Worm (Caenorhabditis elegans): Measurements from ENCODE around the gene tag-115.

Gene tag-115

DNA sequence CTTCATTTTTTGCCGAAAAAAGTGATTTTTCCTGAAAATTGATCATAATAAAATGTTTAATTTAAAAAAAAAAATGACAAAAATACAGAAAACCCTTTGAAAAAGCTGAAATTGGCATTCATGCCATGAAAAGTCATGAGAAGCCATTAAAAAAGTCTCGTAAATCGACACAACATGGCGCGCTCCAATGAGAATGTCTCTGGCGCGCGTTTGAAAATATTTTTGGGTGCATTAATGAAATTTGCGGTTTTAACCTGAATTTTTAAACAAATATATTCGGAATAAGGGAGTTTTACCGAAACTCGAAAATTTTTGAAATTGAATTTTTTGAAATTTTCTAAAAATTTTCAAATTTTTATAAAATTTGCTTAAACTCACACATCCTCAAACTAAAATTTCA is 8.6 kb upstream of the tag-115 start:
- peak; percentile 59 for TF ChIP-seq lin-54 (GFP tag; optimal IDR thresholded peaks at IDR 0.05)
- TF ChIP-seq aptf-3 (GFP tag; IDR thresholded peaks at IDR 0.05) = no peak
- TF ChIP-seq efl-1 (GFP tag; optimal IDR thresholded peaks at IDR 0.05) = peak; percentile 24
- no peak for TF ChIP-seq akir-1 (GFP tag; optimal IDR thresholded peaks at IDR 0.05)

DNA sequence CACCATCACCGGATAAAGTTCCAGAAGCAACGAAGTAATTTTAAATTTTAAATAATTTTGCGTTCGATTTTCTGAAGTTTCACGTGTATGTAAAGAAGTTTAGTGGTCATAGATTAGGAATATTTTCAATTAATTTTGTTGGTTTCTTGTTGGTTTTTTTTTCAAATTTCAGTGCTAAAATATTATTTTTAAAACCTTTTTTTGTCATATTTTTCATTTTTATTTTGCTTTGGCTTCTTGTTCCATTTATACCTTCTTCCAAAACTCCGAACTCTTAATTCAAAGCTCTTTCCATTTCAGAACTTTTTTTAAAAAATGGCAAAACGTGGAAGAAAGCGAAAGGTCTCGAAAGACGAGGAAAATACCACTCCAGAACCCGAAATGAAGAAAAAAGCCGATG is 7.7 kb upstream of the tag-115 start, which contains the start of gene JC8.7:
JC8.7 (plus strand) TSS at position 301 of the 400 bp plus-strand sequence.
- TF ChIP-seq madf-3 (GFP tag; IDR thresholded peaks at IDR 0.05) (no peak), die-1 (tag; optimal IDR thresholded peaks at IDR 0.05) (no peak), ztf-22 (GFP tag; optimal IDR thresholded peaks at IDR 0.05) (no peak), nhr-90 (tag; optimal IDR thresholded peaks at IDR 0.05) (no peak)

DNA sequence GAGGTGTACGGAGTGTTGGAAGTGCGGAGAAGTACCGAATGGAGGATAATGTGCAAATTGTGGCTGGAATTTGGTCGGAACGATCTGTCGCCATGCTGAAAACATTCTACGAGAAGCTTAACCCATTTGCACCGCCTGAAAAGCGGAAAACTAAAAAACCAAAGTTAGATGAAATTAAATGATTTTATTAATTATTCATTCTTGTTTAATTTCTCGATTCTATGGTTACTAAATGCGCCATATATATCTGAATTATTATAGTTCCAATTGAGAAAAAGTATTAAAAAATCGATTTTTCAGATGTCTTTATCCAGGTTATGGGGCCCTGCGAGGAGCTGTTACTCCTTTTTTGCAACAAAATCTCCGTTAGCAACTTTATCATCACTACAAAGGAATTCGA is 4.8 kb upstream of the tag-115 start, which contains the start of gene cox-11:
cox-11 (plus strand) TSS at position 301 of the 400 bp plus-strand sequence.
- no peak for TF ChIP-seq unc-62 (GFP tag; optimal IDR thresholded peaks at IDR 0.05)
- TF ChIP-seq ekl-4 (GFP tag; IDR thresholded peaks at IDR 0.05) = no peak
- TF ChIP-seq hlh-12 (tag; optimal IDR thresholded peaks at IDR 0.05) = no peak
- no peak for TF ChIP-seq F39B2.1 (GFP tag; IDR thresholded peaks at IDR 0.05)
- no peak for TF ChIP-seq hsf-1 (GFP tag; IDR thresholded peaks at IDR 0.05)

DNA sequence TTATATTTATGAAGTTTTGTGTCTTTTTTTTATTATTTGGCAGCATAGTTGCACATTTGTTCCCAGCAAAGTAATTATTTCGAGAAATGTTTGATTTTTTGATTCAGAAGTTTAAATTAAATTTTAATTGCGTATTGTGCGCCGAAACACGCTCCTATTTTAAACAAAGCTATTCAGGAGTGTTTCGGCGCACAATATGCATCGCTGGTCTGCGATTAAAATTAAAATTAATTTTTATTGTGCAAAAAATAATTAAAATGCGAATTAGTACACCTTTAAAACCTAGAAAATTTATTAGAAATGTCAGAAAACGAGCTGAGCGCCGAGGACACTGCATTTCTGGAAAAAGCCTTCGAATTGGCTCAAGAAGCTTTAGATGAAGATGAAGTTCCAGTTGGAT is 4.2 kb upstream of the tag-115 start, which contains the start of gene JC8.4:
JC8.4 (plus strand) TSS at position 301 of the 400 bp plus-strand sequence.
- TF ChIP-seq unc-62 (GFP tag; optimal IDR thresholded peaks at IDR 0.05) = no peak
- TF ChIP-seq mes-4 (tag; optimal IDR thresholded peaks at IDR 0.05) = no peak
- TF ChIP-seq mcd-1 (GFP tag; IDR thresholded peaks at IDR 0.05) = no peak
- TF ChIP-seq sptf-2 (GFP tag; optimal IDR thresholded peaks at IDR 0.05) = no peak
- TF ChIP-seq F22D6.2 (tag; optimal IDR thresholded peaks at IDR 0.05) = no peak
- no peak for TF ChIP-seq lsy-27 (tag; optimal IDR thresholded peaks at IDR 0.05; ENCODE audit: borderline replicate concordance, insufficient read depth)
- TF ChIP-seq nfya-1 (tag; optimal IDR thresholded peaks at IDR 0.05; ENCODE audit: borderline replicate concordance, insufficient read depth) = no peak
- no peak for TF ChIP-seq Y53G8AR.9 (GFP tag; conservative IDR thresholded peaks at IDR 0.05)
- TF ChIP-seq hmg-20 (GFP tag; IDR thresholded peaks at IDR 0.05) = no peak
- TF ChIP-seq lir-1 (GFP tag; conservative IDR thresholded peaks at IDR 0.05) = no peak
- TF ChIP-seq B0035.1 (tag; optimal IDR thresholded peaks at IDR 0.05) = no peak

DNA sequence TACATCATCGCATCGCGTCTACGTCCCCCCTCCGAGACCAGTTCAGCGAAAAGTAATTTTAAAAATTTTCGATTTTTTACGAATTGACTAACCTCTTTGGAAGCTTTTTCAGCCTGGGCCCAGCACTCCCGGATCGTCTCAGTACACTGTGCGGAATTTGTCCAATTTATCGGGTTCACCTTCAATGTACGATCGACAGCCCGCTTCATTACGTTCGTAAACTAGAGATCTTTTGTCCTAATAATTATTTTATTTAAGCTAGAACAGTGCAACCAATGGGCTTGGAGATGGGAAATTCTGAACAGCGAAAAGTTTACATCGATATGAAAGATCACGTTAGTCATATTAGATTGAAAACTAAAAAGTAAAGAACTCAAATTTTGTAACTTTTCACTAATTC is 2.1 kb upstream of the tag-115 start:
- no peak for TF ChIP-seq snpc-3.4 (tag; optimal IDR thresholded peaks at IDR 0.05)
- TF ChIP-seq Y53G8AR.9 (GFP tag; conservative IDR thresholded peaks at IDR 0.05) = no peak
- no peak for TF ChIP-seq lir-1 (GFP tag; conservative IDR thresholded peaks at IDR 0.05)
- no peak for TF ChIP-seq let-607 (tag; optimal IDR thresholded peaks at IDR 0.05)
- no peak for TF ChIP-seq Y95B8A.8 (GFP tag; IDR thresholded peaks at IDR 0.05)
- TF ChIP-seq cebp-1 (GFP tag; IDR thresholded peaks at IDR 0.05) = no peak
- no peak for TF ChIP-seq cebp-1 (tag; optimal IDR thresholded peaks at IDR 0.05)

DNA sequence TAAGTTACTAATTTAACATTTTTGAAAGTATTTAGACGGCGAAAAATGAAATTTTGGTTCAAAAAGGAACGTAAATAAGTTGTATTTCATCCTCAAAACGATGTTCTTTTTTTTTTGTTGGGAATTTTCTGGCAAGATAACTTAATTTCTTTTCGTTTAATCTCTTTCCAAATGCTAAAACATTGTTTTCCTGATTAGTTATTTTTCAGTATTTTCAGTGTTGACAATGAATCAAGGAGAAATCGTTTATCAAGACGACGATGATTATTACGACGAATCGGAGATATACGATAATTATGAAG is 1.6 kb upstream of the tag-115 start, which contains the start of gene lin-54:
lin-54 (plus strand) TSS at position 203 of the 302 bp plus-strand sequence.
- TF ChIP-seq Y95B8A.8 (GFP tag; IDR thresholded peaks at IDR 0.05) (no peak), hrde-1 (tag; optimal IDR thresholded peaks at IDR 0.05; ENCODE audit: borderline replicate concordance) (no peak), nfya-2 (GFP tag; IDR thresholded peaks at IDR 0.05) (no peak), lsl-1 (GFP tag; optimal IDR thresholded peaks at IDR 0.05) (no peak), rpc-1 (optimal IDR thresholded peaks at IDR 0.05) (no peak), rpc-1 (tag; optimal IDR thresholded peaks at IDR 0.05) (no peak)

Measured in whole organism, young adult.